Worm (Caenorhabditis elegans): ENCODE results near the gene T24H7.2.
A peak's percentile ranks its signal among the peaks of the same experiment; 100 is the strongest.

The T24H7.2 gene

DNA sequence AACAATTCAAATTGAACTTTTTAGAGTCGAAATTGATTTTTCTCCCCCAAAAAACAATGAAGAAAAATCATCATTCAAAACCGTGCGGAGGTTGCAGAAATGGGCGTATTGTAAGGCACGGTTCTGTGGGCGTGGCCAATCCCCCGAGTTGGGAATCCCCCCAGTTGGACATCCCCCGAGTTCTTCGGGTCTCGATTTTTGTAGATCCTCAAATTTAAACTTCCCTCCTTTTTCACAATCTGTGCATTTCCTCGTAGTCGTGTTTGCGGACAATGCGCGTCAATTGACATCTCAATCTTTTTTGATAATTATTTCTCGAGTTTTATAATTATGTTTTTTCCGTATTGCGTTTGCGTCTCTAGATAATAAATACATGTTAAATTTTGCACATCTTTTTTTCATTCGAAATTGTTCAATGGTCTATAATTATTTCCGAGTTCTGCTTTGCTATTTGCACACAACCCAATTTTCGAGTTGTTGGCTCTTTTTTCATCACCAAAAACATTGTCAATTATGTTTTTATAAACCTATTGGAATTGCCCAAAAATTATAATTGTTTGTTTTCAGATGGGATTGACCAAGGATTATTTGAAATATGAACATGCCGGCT lies 22.8 kb downstream of the T24H7.2 start, which contains the start of gene F13H8.2 (continued):
- TF ChIP-seq pag-3 (tag; optimal IDR thresholded peaks at IDR 0.05; ENCODE audit: borderline replicate concordance, insufficient read depth) (no peak), nhr-237 (tag; optimal IDR thresholded peaks at IDR 0.05) (no peak), ces-1 (GFP tag; optimal IDR thresholded peaks at IDR 0.05) (no peak), ceh-8 (GFP tag; optimal IDR thresholded peaks at IDR 0.05) (peak; percentile 83), fos-1 (tag; optimal IDR thresholded peaks at IDR 0.05) (peak; percentile 51), fkh-10 (GFP tag; optimal IDR thresholded peaks at IDR 0.05) (peak; percentile 20), C34B4.2 (tag; optimal IDR thresholded peaks at IDR 0.05) (no peak), elt-3 (tag; optimal IDR thresholded peaks at IDR 0.05) (peak in 2 of 6 experiments; percentile 55), efl-1 (optimal IDR thresholded peaks at IDR 0.05) (peak; percentile 97 to 99), efl-1 (GFP tag; optimal IDR thresholded peaks at IDR 0.05 in 1 of 2) (peak; percentile 98 to 100), efl-3 (GFP tag; optimal IDR thresholded peaks at IDR 0.05) (no peak), aly-2 (tag; optimal IDR thresholded peaks at IDR 0.05) (peak; percentile 63), unc-130 (tag; optimal IDR thresholded peaks at IDR 0.05) (peak; percentile 90), swsn-7 (tag; optimal IDR thresholded peaks at IDR 0.05) (peak; percentile 82), nhr-20 (tag; optimal IDR thresholded peaks at IDR 0.05) (peak; percentile 84), mef-2 (tag; optimal IDR thresholded peaks at IDR 0.05) (no peak), alr-1 (tag; optimal IDR thresholded peaks at IDR 0.05; ENCODE audit: borderline replicate concordance) (no peak), blmp-1 (tag; optimal IDR thresholded peaks at IDR 0.05) (peak; percentile 70), nhr-84 (tag; optimal IDR thresholded peaks at IDR 0.05) (no peak), lin-13 (GFP tag; optimal IDR thresholded peaks at IDR 0.05) (peak; percentile 56), sox-4 (tag; optimal IDR thresholded peaks at IDR 0.05) (peak; percentile 25), ceh-82 (tag; optimal IDR thresholded peaks at IDR 0.05) (peak; percentile 74 to 78 (median 75)), fkh-8 (tag; optimal IDR thresholded peaks at IDR 0.05) (peak; percentile 68), mep-1 (tag; optimal IDR thresholded peaks at IDR 0.05) (peak; percentile 80), elt-2 (tag; optimal IDR thresholded peaks at IDR 0.05) (peak; percentile 37), nhr-85 (tag) (peak; percentile 88), F16B12.6 (tag; optimal IDR thresholded peaks at IDR 0.05) (peak; percentile 98), unc-62 (GFP tag; optimal IDR thresholded peaks at IDR 0.05) (no peak), ztf-11 (tag; optimal IDR thresholded peaks at IDR 0.05) (peak in 1 of 2 experiments; percentile 59), jun-1 (tag; optimal IDR thresholded peaks at IDR 0.05) (peak; percentile 57), isw-1 (GFP tag; IDR thresholded peaks at IDR 0.05) (peak; percentile 88), mdl-1 (tag; optimal IDR thresholded peaks at IDR 0.05) (peak in 1 of 2 experiments; percentile 75), grh-1 (GFP tag; IDR thresholded peaks at IDR 0.05) (peak; percentile 82), hlh-17 (GFP tag; optimal IDR thresholded peaks at IDR 0.05; ENCODE audit: borderline replicate concordance) (no peak), ets-5 (GFP tag; IDR thresholded peaks at IDR 0.05) (no peak), pqm-1 (tag; optimal IDR thresholded peaks at IDR 0.05) (no peak), egl-13 (tag; optimal IDR thresholded peaks at IDR 0.05) (peak; percentile 81), ztf-4 (tag; optimal IDR thresholded peaks at IDR 0.05) (peak; percentile 47), xbp-1 (tag; optimal IDR thresholded peaks at IDR 0.05) (peak; percentile 75)

DNA sequence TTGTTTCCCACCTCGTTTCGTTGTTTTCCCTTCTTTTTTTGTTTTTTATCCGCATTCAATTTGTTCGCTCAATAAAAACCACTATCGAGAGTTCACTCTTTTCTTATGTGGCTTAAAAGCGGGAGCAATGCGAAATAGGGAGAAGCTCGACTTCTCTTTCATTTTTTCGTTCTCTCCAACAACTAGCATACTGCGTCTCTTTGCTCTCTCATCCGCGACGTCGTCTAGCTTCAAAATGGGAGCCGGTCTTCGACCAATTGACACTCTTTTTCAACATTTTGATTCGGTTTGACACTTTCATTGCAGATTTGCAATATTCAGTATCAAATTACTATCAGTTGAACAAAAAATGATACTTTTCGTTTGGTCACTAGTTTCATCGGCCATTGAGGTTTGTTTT lies 26.8 kb downstream of the T24H7.2 start, which contains the start of gene bpl-1:
Gene bpl-1, plus strand, starts transcription at position 301 of the 400 bp plus-strand sequence.
- TF ChIP-seq ceh-88 (GFP tag; IDR thresholded peaks at IDR 0.05) (no peak), nhr-237 (tag; optimal IDR thresholded peaks at IDR 0.05) (no peak), ceh-8 (GFP tag; optimal IDR thresholded peaks at IDR 0.05) (no peak), C04F5.9 (tag; optimal IDR thresholded peaks at IDR 0.05) (no peak), dpl-1 (GFP tag; optimal IDR thresholded peaks at IDR 0.05) (peak in 1 of 3 experiments; percentile 10), lin-15B (tag; optimal IDR thresholded peaks at IDR 0.05) (no peak), lir-3 (tag; optimal IDR thresholded peaks at IDR 0.05; ENCODE audit: poor library complexity) (no peak), nhr-47 (tag; optimal IDR thresholded peaks at IDR 0.05) (no peak), pqm-1 (tag; optimal IDR thresholded peaks at IDR 0.05) (no peak), nhr-20 (tag; optimal IDR thresholded peaks at IDR 0.05) (no peak), nhr-90 (tag; optimal IDR thresholded peaks at IDR 0.05; ENCODE audit: poor library complexity) (no peak), unc-98 (GFP tag; IDR thresholded peaks at IDR 0.05) (no peak), vab-15 (tag; optimal IDR thresholded peaks at IDR 0.05) (no peak), efl-1 (optimal IDR thresholded peaks at IDR 0.05) (peak; percentile 3 to 9), efl-1 (GFP tag; optimal IDR thresholded peaks at IDR 0.05 in 1 of 2) (no peak), unc-30 (tag; optimal IDR thresholded peaks at IDR 0.05) (no peak), ama-1 (optimal IDR thresholded peaks at IDR 0.05) (no peak), Y116A8C.19 (tag; optimal IDR thresholded peaks at IDR 0.05; ENCODE audit: borderline replicate concordance) (no peak), ceh-82 (tag; optimal IDR thresholded peaks at IDR 0.05) (peak in 1 of 3 experiments; percentile 2), mep-1 (tag; optimal IDR thresholded peaks at IDR 0.05) (no peak), lin-14 (GFP tag; optimal IDR thresholded peaks at IDR 0.05) (peak; percentile 28), egl-13 (tag; optimal IDR thresholded peaks at IDR 0.05) (no peak)

All from whole organism, L1 larva.